Worm (Caenorhabditis elegans) whole organism, mixed stage, embryonic: ENCODE measurements around the gene ZC178.2.

Experiments
- ceh-83 ChIP-seq: fragments of 200-800 bp; sonication (Bioruptor generic); optimal IDR thresholded peaks from 2 replicates; lab custom pipeline; 2018; ENCODE audit warnings: mild to moderate bottlenecking, missing genetic modification characterization, missing compliant biosample characterization
- ces-1 ChIP-seq: fragments of 150-350 bp; optimal IDR thresholded peaks from 2 replicates; lab custom pipeline; 2014; ENCODE audit warnings: missing biosample characterization, missing genetic modification reagents, missing genetic modification characterization
- hlh-1 ChIP-seq: fragments of 150-350 bp; optimal IDR thresholded peaks from 2 replicates; lab custom pipeline; 2014; ENCODE audit warnings: missing biosample characterization, missing genetic modification reagents, missing genetic modification characterization
- lin-13 ChIP-seq: fragments of 150-350 bp; optimal IDR thresholded peaks from 2 replicates; lab custom pipeline; 2014; ENCODE audit warnings: missing biosample characterization, missing genetic modification characterization
- lsy-2 ChIP-seq: fragments of 150-350 bp; optimal IDR thresholded peaks from 2 replicates; lab custom pipeline; 2014; ENCODE audit warnings: missing biosample characterization, missing genetic modification characterization
- nhr-12 ChIP-seq: fragments of 150-350 bp; optimal IDR thresholded peaks from 2 replicates; lab custom pipeline; 2014; ENCODE audit warnings: missing biosample characterization, missing genetic modification characterization
- nhr-237 ChIP-seq: fragments of 150-350 bp; optimal IDR thresholded peaks from 2 replicates; lab custom pipeline; 2014; ENCODE audit warnings: missing biosample characterization, missing genetic modification characterization
- nhr-28 ChIP-seq: fragments of 150-350 bp; optimal IDR thresholded peaks from 2 replicates; lab custom pipeline; 2014; ENCODE audit warnings: missing biosample characterization, missing genetic modification characterization
- nhr-76 ChIP-seq: sonication (generic microtip); optimal IDR thresholded peaks from 2 replicates; lab custom pipeline; 2017; ENCODE audit warnings: missing biosample characterization, missing genetic modification characterization
- snpc-4 ChIP-seq: fragments of 150-350 bp; optimal IDR thresholded peaks from 2 replicates; lab custom pipeline; 2014; ENCODE audit warnings: missing biosample characterization, missing genetic modification characterization
- sptf-1 ChIP-seq: sonication (generic microtip); optimal IDR thresholded peaks from 2 replicates; lab custom pipeline; 2017; ENCODE audit warnings: mild to moderate bottlenecking, missing genetic modification characterization, moderate library complexity, missing compliant biosample characterization
- tbx-8 ChIP-seq: fragments of 200-800 bp; sonication (Bioruptor generic); optimal IDR thresholded peaks from 2 replicates; lab custom pipeline; 2018; ENCODE audit warnings: mild to moderate bottlenecking, missing genetic modification characterization, moderate library complexity, missing compliant biosample characterization
- unc-39 ChIP-seq: fragments of 150-350 bp; optimal IDR thresholded peaks from 2 replicates; lab custom pipeline; 2014; ENCODE audit warnings: missing biosample characterization, missing genetic modification characterization
- unc-62 ChIP-seq: fragments of 150-350 bp; optimal IDR thresholded peaks from 2 replicates; lab custom pipeline; 2014; ENCODE audit warnings: missing biosample characterization, missing genetic modification reagents, missing genetic modification characterization

DNA sequence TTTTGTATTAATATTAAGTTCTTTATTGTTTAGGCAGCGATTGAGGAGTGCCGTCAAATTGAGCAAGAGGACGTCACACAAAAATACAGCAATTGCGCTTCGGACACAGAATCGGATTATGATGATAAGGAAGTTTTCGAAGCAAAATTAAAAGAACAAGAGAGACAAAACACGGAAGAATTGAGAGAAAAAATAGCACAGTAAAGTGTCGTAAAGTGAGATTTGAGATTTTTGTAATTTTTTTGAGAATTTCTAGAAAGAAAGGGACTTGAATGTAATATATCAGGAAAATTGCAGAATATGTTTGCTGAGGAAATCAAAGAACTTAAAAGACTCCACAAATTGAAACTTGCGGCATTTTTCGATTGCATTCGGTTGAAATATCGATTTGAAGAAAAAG is 42.9 kb upstream of the ZC178.2 start, which contains the start of gene B0507.4:
- TF ChIP-seq sptf-1 (tag; lab: Kevin White, UChicago) (no peak), lsy-2 (tag; lab: Kevin White, UChicago) (no peak), unc-62 (GFP tag; lab: Kevin White, UChicago) (no peak), unc-39 (tag; lab: Kevin White, UChicago) (no peak), nhr-237 (tag; lab: Kevin White, UChicago) (no peak), nhr-76 (tag; lab: Kevin White, UChicago) (no peak), ceh-83 (GFP tag; lab: Kevin White, UChicago) (no peak), snpc-4 (tag; lab: Kevin White, UChicago) (no peak), ces-1 (GFP tag; lab: Kevin White, UChicago) (no peak), hlh-1 (tag; lab: Kevin White, UChicago) (no peak), nhr-28 (tag; lab: Kevin White, UChicago) (no peak), lin-13 (tag; lab: Kevin White, UChicago) (no peak), tbx-8 (GFP tag; lab: Kevin White, UChicago) (no peak), nhr-12 (tag; lab: Kevin White, UChicago) (no peak)
